Fruit fly (Drosophila melanogaster) whole organism, wandering third instar larva: ENCODE results near the gene SdicC.
"Not testable (repeated sequence)": the region's sequence is repeated elsewhere in the genome, so short reads cannot be mapped to it uniquely, and the experiment has no call there.

Experiments
- Abd-B ChIP-seq: fragments of >200 bp; optimal IDR thresholded peaks from 2 replicates; lab custom pipeline; 2017; ENCODE audit warnings: missing biosample characterization, missing genetic modification characterization
- Hr83 ChIP-seq: fragments of 200-300 bp; sonication (Bioruptor generic); optimal IDR thresholded peaks from 2 replicates; lab custom pipeline; 2016; ENCODE audit warnings: missing biosample characterization, mild to moderate bottlenecking, missing genetic modification characterization, moderate library complexity; ENCODE audit not compliant: poor library complexity, severe bottlenecking
- Mio ChIP-seq: sonication (Bioruptor generic); optimal IDR thresholded peaks from 2 replicates; lab custom pipeline; 2016; ENCODE audit warnings: missing biosample characterization, missing genetic modification characterization
- Myc ChIP-seq: fragments of >200 bp; optimal IDR thresholded peaks from 2 replicates; lab custom pipeline; 2017

DNA sequence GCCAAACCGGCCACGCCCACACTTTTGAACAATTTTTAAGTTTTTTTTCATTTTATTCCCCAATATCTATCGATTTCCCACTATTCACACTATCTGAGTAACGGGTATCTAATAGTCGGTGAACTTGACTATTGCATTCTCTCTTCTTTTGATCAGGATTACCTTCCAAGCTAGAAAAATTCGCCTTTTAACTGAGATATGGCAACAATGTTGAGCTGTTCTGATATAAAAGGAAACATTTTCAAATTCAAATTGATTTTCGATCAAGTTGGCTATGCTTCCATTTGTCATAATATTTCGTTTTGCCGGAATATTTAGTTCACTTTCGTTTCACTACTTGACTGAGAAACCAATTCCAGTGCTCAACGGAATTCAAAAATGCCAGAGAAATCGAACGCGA, 41.9 kb upstream of the SdicC start, which contains the start of gene CG42577:
- TF ChIP-seq Abd-B; Myc (lab: Kevin White, UChicago); Hr83 (GFP tag; lab: Kevin White, UChicago); Mio (GFP tag; lab: Kevin White, UChicago): not testable (repeated sequence)
